Worm (Caenorhabditis elegans) whole organism, mixed stage, embryonic: Measurements from ENCODE around the gene H43I07.1.
A peak's percentile ranks its signal among the peaks of the same experiment; 100 is the strongest.

Experiments used
- M03D4.4 ChIP-seq: sonication (generic microtip); optimal IDR thresholded peaks from 2 replicates; lab custom pipeline; 2017; ENCODE audit warnings: mild to moderate bottlenecking, missing genetic modification characterization, missing compliant biosample characterization
- bed-3 ChIP-seq: fragments of 200-800 bp; sonication (Bioruptor generic); optimal IDR thresholded peaks from 3 replicates; lab custom pipeline; 2018; ENCODE audit warnings: mild to moderate bottlenecking, missing genetic modification characterization, moderate library complexity, missing compliant biosample characterization
- blmp-1 ChIP-seq: fragments of 150-350 bp; optimal IDR thresholded peaks from 2 replicates; lab custom pipeline; 2014; ENCODE audit warnings: missing biosample characterization, missing genetic modification characterization
- ceh-39 ChIP-seq: fragments of 150-350 bp; optimal IDR thresholded peaks from 2 replicates; lab custom pipeline; 2014; ENCODE audit warnings: missing biosample characterization, missing genetic modification characterization
- ceh-43 ChIP-seq: fragments of 200-800 bp; sonication (Bioruptor generic); optimal IDR thresholded peaks from 2 replicates; lab custom pipeline; 2018; ENCODE audit warnings: mild to moderate bottlenecking, missing genetic modification characterization, moderate library complexity, missing compliant biosample characterization
- ceh-83 ChIP-seq: fragments of 200-800 bp; sonication (Bioruptor generic); optimal IDR thresholded peaks from 2 replicates; lab custom pipeline; 2018; ENCODE audit warnings: mild to moderate bottlenecking, missing genetic modification characterization, missing compliant biosample characterization
- ces-1 ChIP-seq: fragments of 150-350 bp; optimal IDR thresholded peaks from 2 replicates; lab custom pipeline; 2014; ENCODE audit warnings: missing biosample characterization, missing genetic modification reagents, missing genetic modification characterization
- cnd-1 ChIP-seq: fragments of 200-800 bp; sonication (Bioruptor generic); optimal IDR thresholded peaks from 2 replicates; lab custom pipeline; 2018; ENCODE audit warnings: mild to moderate bottlenecking, missing genetic modification characterization, missing compliant biosample characterization
- drap-1 ChIP-seq: fragments of 200-800 bp; sonication (Bioruptor generic); optimal IDR thresholded peaks from 3 replicates; lab custom pipeline; 2018; ENCODE audit warnings: mild to moderate bottlenecking, missing genetic modification characterization, missing compliant biosample characterization
- elt-1 ChIP-seq: sonication (generic microtip); optimal IDR thresholded peaks from 2 replicates; lab custom pipeline; 2017; ENCODE audit warnings: missing genetic modification characterization, mild to moderate bottlenecking, missing compliant biosample characterization, antibody characterized with exemption, moderate library complexity, borderline replicate concordance; ENCODE audit not compliant: insufficient read depth
- elt-3 ChIP-seq: fragments of 150-350 bp; optimal IDR thresholded peaks from 2 replicates; lab custom pipeline; 2014; ENCODE audit warnings: missing biosample characterization, missing genetic modification characterization
- flh-1 ChIP-seq: fragments of 200-800 bp; sonication (Bioruptor generic); optimal IDR thresholded peaks from 2 replicates; lab custom pipeline; 2018; ENCODE audit warnings: mild to moderate bottlenecking, missing genetic modification characterization, moderate library complexity, missing compliant biosample characterization
- ham-2 ChIP-seq: fragments of 200-800 bp; sonication (Bioruptor generic); optimal IDR thresholded peaks from 2 replicates; lab custom pipeline; 2018; ENCODE audit warnings: mild to moderate bottlenecking, missing genetic modification characterization, missing compliant biosample characterization
- hlh-1 ChIP-seq: fragments of 150-350 bp; optimal IDR thresholded peaks from 2 replicates; lab custom pipeline; 2014; ENCODE audit warnings: missing biosample characterization, missing genetic modification reagents, missing genetic modification characterization
- lin-13 ChIP-seq: fragments of 150-350 bp; optimal IDR thresholded peaks from 2 replicates; lab custom pipeline; 2014; ENCODE audit warnings: missing biosample characterization, missing genetic modification characterization
- lin-32 ChIP-seq: fragments of 200-800 bp; sonication (Bioruptor generic); optimal IDR thresholded peaks from 2 replicates; lab custom pipeline; 2018; ENCODE audit warnings: mild to moderate bottlenecking, missing genetic modification characterization, missing compliant biosample characterization
- lsy-2 ChIP-seq: fragments of 150-350 bp; optimal IDR thresholded peaks from 2 replicates; lab custom pipeline; 2014; ENCODE audit warnings: missing biosample characterization, missing genetic modification characterization
- mab-5 ChIP-seq: fragments of 150-350 bp; optimal IDR thresholded peaks from 2 replicates; lab custom pipeline; 2014; ENCODE audit warnings: missing biosample characterization, missing genetic modification characterization
- mep-1 ChIP-seq: fragments of 150-350 bp; optimal IDR thresholded peaks from 2 replicates; lab custom pipeline; 2017; ENCODE audit warnings: missing biosample characterization, missing genetic modification reagents, missing genetic modification characterization, inconsistent platforms
- mls-2 ChIP-seq: sonication (generic microtip); optimal IDR thresholded peaks from 2 replicates; lab custom pipeline; 2016; ENCODE audit warnings: mild to moderate bottlenecking, missing genetic modification characterization, moderate library complexity, missing compliant biosample characterization
- nhr-12 ChIP-seq: fragments of 150-350 bp; optimal IDR thresholded peaks from 2 replicates; lab custom pipeline; 2014; ENCODE audit warnings: missing biosample characterization, missing genetic modification characterization
- nhr-2 ChIP-seq: fragments of 150-350 bp; optimal IDR thresholded peaks from 2 replicates; lab custom pipeline; 2014; ENCODE audit warnings: missing biosample characterization, missing genetic modification characterization
- nhr-237 ChIP-seq: fragments of 150-350 bp; optimal IDR thresholded peaks from 2 replicates; lab custom pipeline; 2014; ENCODE audit warnings: missing biosample characterization, missing genetic modification characterization
- nhr-28 ChIP-seq: fragments of 150-350 bp; optimal IDR thresholded peaks from 2 replicates; lab custom pipeline; 2014; ENCODE audit warnings: missing biosample characterization, missing genetic modification characterization
- nhr-76 ChIP-seq: sonication (generic microtip); optimal IDR thresholded peaks from 2 replicates; lab custom pipeline; 2017; ENCODE audit warnings: missing biosample characterization, missing genetic modification characterization
- pha-4 ChIP-seq: fragments of 150-350 bp; optimal IDR thresholded peaks from 2 replicates; lab custom pipeline; 2018; ENCODE audit warnings: missing biosample characterization, missing genetic modification reagents, missing genetic modification characterization
- sem-2 ChIP-seq: fragments of 200-800 bp; sonication (Bioruptor generic); optimal IDR thresholded peaks from 2 replicates; lab custom pipeline; 2018; ENCODE audit warnings: mild to moderate bottlenecking, missing genetic modification characterization, missing compliant biosample characterization
- snpc-4 ChIP-seq: fragments of 150-350 bp; optimal IDR thresholded peaks from 2 replicates; lab custom pipeline; 2014; ENCODE audit warnings: missing biosample characterization, missing genetic modification characterization
- sptf-1 ChIP-seq: sonication (generic microtip); optimal IDR thresholded peaks from 2 replicates; lab custom pipeline; 2017; ENCODE audit warnings: mild to moderate bottlenecking, missing genetic modification characterization, moderate library complexity, missing compliant biosample characterization
- tbx-8 ChIP-seq: fragments of 200-800 bp; sonication (Bioruptor generic); optimal IDR thresholded peaks from 2 replicates; lab custom pipeline; 2018; ENCODE audit warnings: mild to moderate bottlenecking, missing genetic modification characterization, moderate library complexity, missing compliant biosample characterization
- unc-120 ChIP-seq: sonication (generic microtip); optimal IDR thresholded peaks from 2 replicates; lab custom pipeline; 2017; ENCODE audit warnings: missing genetic modification characterization, missing compliant biosample characterization; ENCODE audit not compliant: poor library complexity, severe bottlenecking
- unc-39 ChIP-seq: fragments of 150-350 bp; optimal IDR thresholded peaks from 2 replicates; lab custom pipeline; 2014; ENCODE audit warnings: missing biosample characterization, missing genetic modification characterization
- unc-62 ChIP-seq: fragments of 150-350 bp; optimal IDR thresholded peaks from 2 replicates; lab custom pipeline; 2014; ENCODE audit warnings: missing biosample characterization, missing genetic modification reagents, missing genetic modification characterization
- zip-8 ChIP-seq: fragments of 150-350 bp; optimal IDR thresholded peaks from 2 replicates; lab custom pipeline; 2014; ENCODE audit warnings: missing biosample characterization, missing genetic modification characterization
- ztf-11 ChIP-seq: fragments of 150-350 bp; optimal IDR thresholded peaks from 2 replicates; lab custom pipeline; 2014; ENCODE audit warnings: missing biosample characterization, missing genetic modification characterization

H43I07.1 gene

DNA sequence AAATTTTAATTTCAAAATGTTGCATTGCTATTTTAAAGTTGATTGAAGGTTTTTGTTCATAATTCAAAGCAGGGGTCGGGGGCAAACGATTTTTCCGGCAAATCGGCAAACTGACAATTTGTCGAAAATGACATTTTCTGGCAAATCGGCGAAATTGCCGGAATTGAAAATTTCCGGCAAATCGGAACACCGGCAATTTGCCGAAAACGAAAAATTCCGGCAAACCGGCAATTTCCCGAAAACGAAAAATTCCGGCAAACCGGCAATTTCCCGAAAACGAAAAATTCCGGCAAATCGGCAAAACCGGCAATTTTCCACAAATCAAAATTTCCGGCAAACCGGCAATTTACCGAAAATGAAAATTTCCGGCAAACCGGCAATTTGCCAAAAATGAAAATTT, 14.3 kb upstream of the H43I07.1 start:
- no peak for TF ChIP-seq tbx-8
- TF ChIP-seq nhr-12 (tag; lab: Kevin White, UChicago), result no peak
- no peak for TF ChIP-seq snpc-4 (tag; lab: Kevin White, UChicago)
- no peak for TF ChIP-seq flh-1 (GFP tag; lab: Kevin White, UChicago)
- no peak for TF ChIP-seq lin-32
- no peak for TF ChIP-seq nhr-237 (tag; lab: Kevin White, UChicago)
- no peak for TF ChIP-seq mls-2 (tag; lab: Kevin White, UChicago)
- no peak for TF ChIP-seq lsy-2 (tag; lab: Kevin White, UChicago)
- TF ChIP-seq M03D4.4 (tag; lab: Kevin White, UChicago), result no peak
- no peak for TF ChIP-seq unc-120 (tag; lab: Kevin White, UChicago)
- TF ChIP-seq blmp-1 (tag; lab: Kevin White, UChicago), result no peak

DNA sequence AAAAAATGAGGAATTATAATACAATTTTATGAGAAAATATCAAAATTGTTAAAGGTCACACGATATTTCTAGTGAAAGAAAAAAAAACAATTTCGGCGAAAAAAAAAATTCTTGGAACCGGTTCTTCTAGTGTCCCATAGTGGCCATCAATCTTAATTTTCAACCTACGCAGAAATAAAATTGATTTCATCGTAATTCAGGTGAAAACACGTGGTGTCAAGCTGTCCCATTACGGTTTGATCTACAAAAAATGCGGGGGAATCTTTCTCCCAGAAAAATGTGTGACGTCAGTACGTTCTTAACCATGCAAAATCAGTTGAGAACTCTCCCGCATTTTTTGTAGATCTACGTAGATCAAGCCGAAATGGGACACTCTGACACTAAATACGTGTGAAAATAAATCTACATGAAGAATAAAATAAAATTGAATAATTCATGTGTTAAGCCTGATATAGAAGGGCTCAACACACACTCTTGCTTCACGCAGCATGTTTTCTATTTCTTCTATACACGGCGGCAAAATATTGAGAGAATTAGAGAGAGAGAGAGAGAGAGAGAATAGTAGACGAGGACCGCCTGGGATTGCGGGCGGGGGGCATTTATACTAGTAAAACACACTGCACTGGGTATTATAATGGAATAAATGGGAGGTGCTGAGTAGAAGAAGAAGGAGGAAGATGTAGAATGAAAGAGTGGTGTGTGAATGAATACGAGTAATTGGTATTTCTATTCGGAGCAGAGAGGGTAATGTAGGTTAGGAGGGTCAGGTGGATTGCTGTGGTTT, 11.6 kb upstream of the H43I07.1 start:
- TF ChIP-seq ztf-11 (no peak), mab-5 (no peak), lin-32 (no peak), sem-2 (GFP tag; lab: Kevin White, UChicago) (no peak), cnd-1 (tag; lab: Kevin White, UChicago) (peak; percentile 18), ceh-43 (GFP tag; lab: Kevin White, UChicago) (no peak), blmp-1 (tag; lab: Kevin White, UChicago) (no peak), ham-2 (GFP tag; lab: Kevin White, UChicago) (no peak), nhr-2 (tag; lab: Kevin White, UChicago) (no peak), ces-1 (GFP tag; lab: Kevin White, UChicago) (peak; percentile 90), nhr-237 (tag; lab: Kevin White, UChicago) (no peak), mls-2 (tag; lab: Kevin White, UChicago) (peak; percentile 59), nhr-28 (tag; lab: Kevin White, UChicago) (no peak), unc-62 (no peak), elt-3 (tag; lab: Kevin White, UChicago) (no peak), elt-1 (tag; lab: Kevin White, UChicago) (no peak), sptf-1 (tag; lab: Kevin White, UChicago) (peak; percentile 43), lsy-2 (tag; lab: Kevin White, UChicago) (no peak), ceh-83 (GFP tag; lab: Kevin White, UChicago) (no peak), drap-1 (GFP tag; lab: Kevin White, UChicago) (no peak), zip-8 (tag; lab: Kevin White, UChicago) (no peak), nhr-12 (tag; lab: Kevin White, UChicago) (no peak), mep-1 (tag; lab: Kevin White, UChicago) (peak; percentile 1), hlh-1 (tag; lab: Kevin White, UChicago) (no peak), flh-1 (GFP tag; lab: Kevin White, UChicago) (no peak), snpc-4 (tag; lab: Kevin White, UChicago) (no peak), unc-39 (tag; lab: Kevin White, UChicago) (no peak), lin-13 (tag; lab: Kevin White, UChicago) (no peak), unc-120 (tag; lab: Kevin White, UChicago) (peak; percentile 24), pha-4 (tag; lab: Kevin White, UChicago) (no peak), tbx-8 (no peak), ceh-39 (tag; lab: Kevin White, UChicago) (no peak), bed-3 (no peak), nhr-76 (no peak), M03D4.4 (tag; lab: Kevin White, UChicago) (no peak)

DNA sequence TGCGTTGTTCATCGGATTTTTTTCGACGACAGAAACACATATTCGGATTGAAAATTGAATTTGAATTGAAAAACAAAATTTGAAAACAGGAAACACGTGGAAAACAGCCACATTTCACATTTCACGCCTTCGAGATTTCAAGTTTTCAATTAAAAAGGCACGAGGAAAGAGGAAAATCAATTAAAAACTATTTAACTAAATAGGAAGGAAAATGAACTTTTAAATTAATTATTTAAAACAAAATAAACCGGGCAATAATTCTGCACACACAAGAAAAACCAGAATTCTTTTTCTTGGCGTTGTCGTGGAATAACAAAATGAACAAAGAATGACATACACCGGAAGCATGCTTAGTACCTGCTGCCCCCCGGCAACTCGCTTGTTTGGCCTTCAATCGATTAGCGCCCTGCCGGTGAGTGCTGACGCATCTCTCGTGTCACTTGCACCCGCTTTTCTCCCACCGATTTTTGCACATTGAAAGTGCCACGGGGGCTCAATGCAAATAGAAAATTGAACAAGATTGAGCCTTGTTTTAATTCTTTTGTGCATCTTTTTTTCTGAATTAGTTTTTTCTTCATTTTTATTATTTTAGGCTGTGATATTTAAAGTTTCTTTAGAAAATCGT, 9.8 kb upstream of the H43I07.1 start, which contains the start of gene Y45G5AM.9:
Y45G5AM.9 (minus strand) TSS at position 51 of the 625 bp plus-strand sequence.
- TF ChIP-seq unc-39 (tag; lab: Kevin White, UChicago) (no peak), unc-62 (peak; percentile 11), nhr-28 (tag; lab: Kevin White, UChicago) (no peak), ztf-11 (no peak), nhr-12 (tag; lab: Kevin White, UChicago) (no peak), ceh-43 (GFP tag; lab: Kevin White, UChicago) (peak; percentile 74), mep-1 (tag; lab: Kevin White, UChicago) (peak; percentile 83), drap-1 (GFP tag; lab: Kevin White, UChicago) (peak; percentile 63), lin-32 (no peak), unc-120 (tag; lab: Kevin White, UChicago) (peak; percentile 83), lsy-2 (tag; lab: Kevin White, UChicago) (peak; percentile 71), lin-13 (tag; lab: Kevin White, UChicago) (peak; percentile 86), ceh-83 (GFP tag; lab: Kevin White, UChicago) (no peak), pha-4 (tag; lab: Kevin White, UChicago) (peak; percentile 76), ces-1 (GFP tag; lab: Kevin White, UChicago) (peak; percentile 34), mls-2 (tag; lab: Kevin White, UChicago) (peak; percentile 69), mab-5 (no peak), cnd-1 (tag; lab: Kevin White, UChicago) (peak; percentile 66), sptf-1 (tag; lab: Kevin White, UChicago) (peak; percentile 78), nhr-237 (tag; lab: Kevin White, UChicago) (peak; percentile 67), snpc-4 (tag; lab: Kevin White, UChicago) (no peak), nhr-76 (peak; percentile 5), M03D4.4 (tag; lab: Kevin White, UChicago) (peak; percentile 74), elt-1 (tag; lab: Kevin White, UChicago) (no peak), flh-1 (GFP tag; lab: Kevin White, UChicago) (no peak), bed-3 (no peak), tbx-8 (peak; percentile 3), hlh-1 (tag; lab: Kevin White, UChicago) (peak; percentile 8), sem-2 (GFP tag; lab: Kevin White, UChicago) (peak; percentile 3), nhr-2 (tag; lab: Kevin White, UChicago) (no peak), zip-8 (tag; lab: Kevin White, UChicago) (no peak), ham-2 (GFP tag; lab: Kevin White, UChicago) (peak; percentile 92), elt-3 (tag; lab: Kevin White, UChicago) (no peak), blmp-1 (tag; lab: Kevin White, UChicago) (no peak), ceh-39 (tag; lab: Kevin White, UChicago) (peak; percentile 34)
- TF ChIP-seq, all 35 proteins: peak for 20
